Fruit fly (Drosophila melanogaster): Measurements from ENCODE around the gene Trx2.
A peak's percentile ranks its signal among the peaks of the same experiment; 100 is the strongest.

DNA sequence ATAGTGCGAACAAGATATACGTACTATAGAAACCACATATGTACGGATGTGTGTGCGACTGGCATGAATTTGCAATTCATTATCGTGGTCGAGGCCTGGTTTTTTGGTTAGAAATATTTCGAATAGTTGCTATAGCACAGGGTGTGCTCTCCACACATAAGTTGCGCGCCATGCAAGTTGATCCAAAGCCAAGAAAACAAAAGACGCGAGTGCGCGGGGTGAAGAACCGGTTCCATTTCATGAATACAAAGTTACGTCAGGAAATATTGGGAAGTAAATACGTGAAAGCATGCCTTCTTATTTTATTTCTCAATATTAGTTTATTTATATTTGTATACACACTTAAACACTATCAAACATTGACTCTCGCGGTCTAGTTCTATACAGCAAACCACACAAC, 956 bp downstream of the Trx2 start:
- TF ChIP-seq cg (GFP tag; optimal IDR thresholded peaks at IDR 0.05): no peak
- TF ChIP-seq CG9817 (tag; optimal IDR thresholded peaks at IDR 0.05): no peak
- TF ChIP-seq CG11398 (GFP tag; optimal IDR thresholded peaks at IDR 0.05): no peak
- no peak for TF ChIP-seq CG1024 (GFP tag; IDR thresholded peaks at IDR 0.05)
- TF ChIP-seq ERR (GFP tag; optimal IDR thresholded peaks at IDR 0.05): no peak
- peak; percentile 9 for TF ChIP-seq fd64A (GFP tag; optimal IDR thresholded peaks at IDR 0.05)
- no peak for TF ChIP-seq br (optimal IDR thresholded peaks at IDR 0.05)
